Worm (Caenorhabditis elegans): ENCODE data around the gene C13A2.6.

DNA sequence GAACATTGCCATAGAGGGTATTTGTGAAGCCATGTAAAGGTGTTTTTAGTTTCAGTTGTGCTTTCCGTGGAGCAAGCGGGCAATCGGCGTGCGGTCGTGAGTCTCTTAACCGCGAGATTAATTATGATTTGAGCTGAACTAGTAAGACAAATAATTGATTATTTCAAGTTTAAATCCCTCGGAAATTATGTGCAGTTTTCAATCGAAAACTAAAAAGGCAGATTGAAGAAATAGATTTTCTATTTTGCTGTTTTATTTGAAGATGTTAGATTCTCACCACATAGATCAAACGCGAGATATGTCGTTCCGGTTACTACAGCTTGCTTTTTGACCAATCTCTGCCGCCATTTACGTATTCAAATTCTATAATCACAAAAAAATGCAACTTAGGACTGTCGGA is 12.5 kb downstream of the C13A2.6 start, which contains the start of gene C13A2.3:
- no peak for TF ChIP-seq C34B4.2 (tag; optimal IDR thresholded peaks at IDR 0.05)
- TF ChIP-seq unc-62 (GFP tag; optimal IDR thresholded peaks at IDR 0.05), result no peak
- no peak for TF ChIP-seq lin-13 (GFP tag; optimal IDR thresholded peaks at IDR 0.05)
- TF ChIP-seq nhr-90 (tag; optimal IDR thresholded peaks at IDR 0.05; ENCODE audit: poor library complexity), result no peak
- TF ChIP-seq lsy-2 (tag; optimal IDR thresholded peaks at IDR 0.05), result no peak
- no peak for TF ChIP-seq pqm-1 (tag; optimal IDR thresholded peaks at IDR 0.05)
- no peak for TF ChIP-seq ztf-11 (tag; optimal IDR thresholded peaks at IDR 0.05)
- TF ChIP-seq lir-3 (tag; optimal IDR thresholded peaks at IDR 0.05; ENCODE audit: poor library complexity), result no peak

Data from whole organism, L1 larva.